Worm (Caenorhabditis elegans): ENCODE measurements around the gene ZK380.4.

The ZK380.4 gene

ce11 chrX:1627013-1627412 is 24.8 kb downstream of the ZK380.4 start (continued):
- TF ChIP-seq ceh-8 (GFP tag; optimal IDR thresholded peaks at IDR 0.05) (peak; percentile 96), ces-1 (GFP tag; optimal IDR thresholded peaks at IDR 0.05) (no peak), irx-1 (tag; optimal IDR thresholded peaks at IDR 0.05) (peak; percentile 94), nhr-84 (tag; optimal IDR thresholded peaks at IDR 0.05) (peak; percentile 55), snpc-4 (tag; optimal IDR thresholded peaks at IDR 0.05) (peak; percentile 88), lin-13 (GFP tag; optimal IDR thresholded peaks at IDR 0.05) (peak; percentile 92), blmp-1 (tag; optimal IDR thresholded peaks at IDR 0.05) (peak; percentile 43), pqm-1 (tag; optimal IDR thresholded peaks at IDR 0.05) (peak; percentile 74), sup-37 (GFP tag; optimal IDR thresholded peaks at IDR 0.05) (peak; percentile 68), ceh-82 (tag; optimal IDR thresholded peaks at IDR 0.05) (peak; percentile 98 to 99 (median 99)), unc-98 (GFP tag; IDR thresholded peaks at IDR 0.05) (peak; percentile 87), C16A3.4 (tag; optimal IDR thresholded peaks at IDR 0.05) (peak; percentile 98), unc-62 (GFP tag; optimal IDR thresholded peaks at IDR 0.05) (no peak), nhr-11 (tag; optimal IDR thresholded peaks at IDR 0.05) (peak; percentile 97), aha-1 (tag; optimal IDR thresholded peaks at IDR 0.05) (peak; percentile 58), Y116A8C.19 (tag; optimal IDR thresholded peaks at IDR 0.05; ENCODE audit: borderline replicate concordance) (no peak), nhr-28 (tag; optimal IDR thresholded peaks at IDR 0.05) (no peak), tlp-1 (tag; optimal IDR thresholded peaks at IDR 0.05) (no peak), nhr-12 (tag; optimal IDR thresholded peaks at IDR 0.05) (peak; percentile 67), nhr-237 (tag; optimal IDR thresholded peaks at IDR 0.05) (peak; percentile 96), fkh-8 (tag; optimal IDR thresholded peaks at IDR 0.05) (peak; percentile 97), egl-27 (tag; optimal IDR thresholded peaks at IDR 0.05) (peak; percentile 67 to 77), vab-15 (tag; optimal IDR thresholded peaks at IDR 0.05) (peak; percentile 70), C34B4.2 (tag; optimal IDR thresholded peaks at IDR 0.05) (no peak), nhr-85 (tag) (peak; percentile 92), mef-2 (tag; optimal IDR thresholded peaks at IDR 0.05) (peak; percentile 38), mep-1 (tag; optimal IDR thresholded peaks at IDR 0.05) (peak; percentile 96), sptf-1 (tag; optimal IDR thresholded peaks at IDR 0.05) (no peak), lin-15B (tag; optimal IDR thresholded peaks at IDR 0.05) (peak; percentile 57), ceh-90 (tag; optimal IDR thresholded peaks at IDR 0.05) (no peak), xbp-1 (tag; optimal IDR thresholded peaks at IDR 0.05) (peak; percentile 89), fkh-4 (tag; optimal IDR thresholded peaks at IDR 0.05; ENCODE audit: borderline replicate concordance) (peak; percentile 68), rnt-1 (tag; optimal IDR thresholded peaks at IDR 0.05) (peak; percentile 97), isw-1 (GFP tag; IDR thresholded peaks at IDR 0.05) (peak; percentile 76), nhr-77 (tag; optimal IDR thresholded peaks at IDR 0.05) (peak; percentile 97), hpl-2 (GFP tag; optimal IDR thresholded peaks at IDR 0.05) (peak; percentile 95), skn-1 (tag; optimal IDR thresholded peaks at IDR 0.05) (peak; percentile 100), hlh-4 (tag; optimal IDR thresholded peaks at IDR 0.05) (no peak), unc-130 (tag; optimal IDR thresholded peaks at IDR 0.05) (peak; percentile 73), snu-23 (GFP tag; optimal IDR thresholded peaks at IDR 0.05) (peak; percentile 99), nhr-19 (GFP tag; conservative IDR thresholded peaks at IDR 0.05) (peak; percentile 95), efl-3 (GFP tag; optimal IDR thresholded peaks at IDR 0.05) (peak; percentile 57), lir-3 (tag; optimal IDR thresholded peaks at IDR 0.05; ENCODE audit: poor library complexity) (peak; percentile 84), mab-9 (GFP tag; IDR thresholded peaks at IDR 0.05) (peak; percentile 94), ama-1 (optimal IDR thresholded peaks at IDR 0.05) (no peak), ceh-63 (GFP tag; optimal IDR thresholded peaks at IDR 0.05) (peak; percentile 73), zag-1 (tag; optimal IDR thresholded peaks at IDR 0.05) (no peak), dpl-1 (GFP tag; optimal IDR thresholded peaks at IDR 0.05) (peak; percentile 43 to 55 (median 51)), lin-14 (GFP tag; optimal IDR thresholded peaks at IDR 0.05) (peak; percentile 93), nhr-76 (tag; optimal IDR thresholded peaks at IDR 0.05) (peak; percentile 89), pax-3 (tag; optimal IDR thresholded peaks at IDR 0.05) (peak; percentile 93), alr-1 (tag; optimal IDR thresholded peaks at IDR 0.05; ENCODE audit: borderline replicate concordance) (no peak)

Data from whole organism, L1 larva.